Worm (Caenorhabditis elegans): Measurements from ENCODE around the gene T05B11.4.

DNA sequence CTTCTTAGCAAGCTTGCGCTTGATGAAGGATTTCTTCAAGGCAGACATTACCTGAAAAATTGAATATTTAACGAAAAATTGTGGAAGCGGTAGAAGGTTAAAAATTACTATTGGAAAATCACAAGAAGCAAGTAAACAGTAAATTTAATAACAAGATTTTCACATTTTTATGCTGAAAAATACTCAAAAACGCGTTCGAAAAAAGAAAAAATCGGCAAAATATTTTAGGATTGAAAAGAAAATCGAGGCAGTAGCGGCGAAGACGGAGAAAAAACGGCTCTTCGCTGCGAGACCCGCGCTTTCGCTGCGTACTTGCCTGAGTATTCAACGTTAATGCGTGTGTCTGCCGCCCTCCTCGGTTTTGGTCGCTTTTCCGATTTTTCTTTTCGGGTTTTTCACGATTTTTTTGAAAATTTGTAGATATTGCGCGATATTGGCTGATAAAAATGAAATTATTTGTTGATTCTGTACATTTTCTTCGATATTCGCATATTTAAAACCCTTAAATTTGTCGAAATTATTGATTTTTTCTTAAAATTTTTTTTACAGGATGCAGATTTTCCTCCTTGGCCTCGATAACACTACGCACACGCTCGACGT lies 21.7 kb upstream of the T05B11.4 start, which contains the start of the genes rpl-39 and rps-30:
- peak; percentile 30 for TF ChIP-seq ztf-26 (tag; optimal IDR thresholded peaks at IDR 0.05)
- peak; percentile 28 for TF ChIP-seq snpc-4 (GFP tag; optimal IDR thresholded peaks at IDR 0.05)
- TF ChIP-seq snpc-4 (tag; optimal IDR thresholded peaks at IDR 0.05): peak in 3 of 4 experiments; percentile 47 to 73 (median 53)
- no peak for TF ChIP-seq zim-3 (tag; optimal IDR thresholded peaks at IDR 0.05)

Data from whole organism, young adult.